Worm (Caenorhabditis elegans) whole organism, L2 larva: ENCODE data around the gene nspc-1.

ENCODE experiments used
- F13H6.1 ChIP-seq: sonication (generic microtip); optimal IDR thresholded peaks from 2 replicates; lab custom pipeline; 2016; ENCODE audit warnings: missing genetic modification characterization, missing compliant biosample characterization
- dmd-4 ChIP-seq: sonication (generic microtip); optimal IDR thresholded peaks from 2 replicates; lab custom pipeline; 2017; ENCODE audit warnings: missing biosample characterization, missing genetic modification characterization
- mbf-1 ChIP-seq: sonication (generic microtip); optimal IDR thresholded peaks from 2 replicates; lab custom pipeline; 2017; ENCODE audit warnings: missing biosample characterization, missing genetic modification characterization
- nhr-23 ChIP-seq: fragments of 150-350 bp; optimal IDR thresholded peaks from 2 replicates; lab custom pipeline; 2014; ENCODE audit warnings: missing biosample characterization, missing genetic modification reagents, missing genetic modification characterization
- unc-62 ChIP-seq: fragments of 150-350 bp; optimal IDR thresholded peaks from 2 replicates; lab custom pipeline; 2014; ENCODE audit warnings: missing biosample characterization, missing genetic modification reagents, missing genetic modification characterization

DNA sequence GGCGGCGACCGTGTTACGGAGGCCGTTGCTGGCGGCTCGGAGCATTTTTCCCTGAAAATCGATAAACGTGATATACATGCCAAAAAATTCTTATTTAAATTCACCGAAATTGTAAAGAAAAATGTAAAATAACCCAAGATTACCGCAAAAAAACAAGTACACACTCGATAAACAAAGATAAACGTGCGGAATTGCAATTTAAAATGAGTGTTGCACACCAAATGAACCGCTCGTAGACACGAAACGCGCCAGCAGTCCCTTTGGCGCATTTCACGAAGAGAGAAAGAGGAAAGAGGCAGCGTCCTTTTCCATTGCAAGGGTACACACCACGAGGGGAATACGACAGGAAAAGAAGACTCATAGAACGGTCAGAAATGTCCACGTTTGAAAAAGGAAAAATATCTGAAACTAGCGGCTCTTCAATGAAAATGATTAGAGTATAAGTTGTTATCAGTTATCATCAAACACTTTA is 11.1 kb upstream of the nspc-1 start, which contains the start of gene sdha-1:
- TF ChIP-seq unc-62 (no peak), nhr-23 (tag; lab: Kevin White, UChicago) (no peak), mbf-1 (no peak), dmd-4 (tag; lab: Kevin White, UChicago) (no peak), F13H6.1 (tag; lab: Kevin White, UChicago) (peak; percentile 91)
